Fruit fly (Drosophila melanogaster) whole organism, embryonic: ENCODE results near the gene CG6443.

Experiments used
- C15 ChIP-seq: fragments of 200-800 bp; sonication (Bioruptor generic); IDR thresholded peaks from 3 replicates; pipeline ENCODE4 v1.3.6; 2022; ENCODE audit warnings: missing biosample characterization, missing genetic modification characterization
- CG1024 ChIP-seq: fragments of 200-800 bp; sonication (Bioruptor generic); IDR thresholded peaks from 2 replicates; pipeline ENCODE4 v1.3.6; 2022; ENCODE audit warnings: missing biosample characterization, missing genetic modification characterization
- CG10543 ChIP-seq: fragments of 200-800 bp; sonication (Bioruptor generic); optimal IDR thresholded peaks from 3 replicates; lab custom pipeline; 2017; ENCODE audit warnings: missing biosample characterization, mild to moderate bottlenecking, missing genetic modification characterization, moderate library complexity
- CG11695 ChIP-seq: fragments of 200-800 bp; sonication (Bioruptor generic); IDR thresholded peaks from 3 replicates; pipeline ENCODE4 v1.3.6; 2022; ENCODE audit warnings: missing biosample characterization, missing genetic modification characterization
- CG13123 ChIP-seq: fragments of 200-800 bp; sonication (Bioruptor generic); optimal IDR thresholded peaks from 2 replicates; lab custom pipeline; 2016; ENCODE audit warnings: missing biosample characterization, missing genetic modification characterization
- CG14710 ChIP-seq: fragments of 200-800 bp; sonication (Bioruptor generic); optimal IDR thresholded peaks from 3 replicates; lab custom pipeline; 2019; ENCODE audit warnings: missing biosample characterization, mild to moderate bottlenecking, missing genetic modification characterization, moderate library complexity
- CG17328 ChIP-seq: fragments of 200-800 bp; sonication (Bioruptor generic); IDR thresholded peaks from 2 replicates; pipeline ENCODE4 v1.3.6; 2022; ENCODE audit warnings: missing biosample characterization, missing genetic modification characterization
- CG17385 ChIP-seq: fragments of 200-800 bp; sonication (Bioruptor generic); optimal IDR thresholded peaks from 3 replicates; lab custom pipeline; 2018; ENCODE audit warnings: missing biosample characterization, mild to moderate bottlenecking, missing genetic modification characterization
- CG2116 ChIP-seq: fragments of 200-800 bp; sonication (Bioruptor generic); optimal IDR thresholded peaks from 3 replicates; lab custom pipeline; 2018; ENCODE audit warnings: missing biosample characterization, mild to moderate bottlenecking, missing genetic modification characterization
- CG33213 ChIP-seq: fragments of 200-800 bp; sonication (Bioruptor generic); optimal IDR thresholded peaks from 3 replicates; lab custom pipeline; 2016; ENCODE audit warnings: missing biosample characterization, missing genetic modification characterization
- CG3838 ChIP-seq: fragments of 200-800 bp; sonication (Bioruptor generic); optimal IDR thresholded peaks from 3 replicates; lab custom pipeline; 2016; ENCODE audit warnings: missing biosample characterization, missing genetic modification characterization
- CG42726 ChIP-seq: fragments of 200-800 bp; sonication (Bioruptor generic); IDR thresholded peaks from 2 replicates; pipeline ENCODE4 v1.3.6; 2022; ENCODE audit warnings: missing biosample characterization, missing genetic modification characterization; ENCODE audit not compliant: partially characterized antibody
- CG4328 ChIP-seq: fragments of 200-800 bp; sonication (Bioruptor generic); optimal IDR thresholded peaks from 3 replicates; lab custom pipeline; 2017; ENCODE audit warnings: missing biosample characterization, missing genetic modification reagents, missing genetic modification characterization
- CG6683 ChIP-seq: fragments of 200-800 bp; sonication (Bioruptor generic); optimal IDR thresholded peaks from 2 replicates; lab custom pipeline; 2017; ENCODE audit warnings: missing biosample characterization, mild to moderate bottlenecking, missing genetic modification characterization, missing genetic modification reagents
- CG7928 ChIP-seq: fragments of 200-800 bp; sonication (Bioruptor generic); optimal IDR thresholded peaks from 2 replicates; lab custom pipeline; 2017; ENCODE audit warnings: missing biosample characterization, mild to moderate bottlenecking, missing genetic modification characterization
- CG8290 ChIP-seq, 3 experiments: fragments of 200-800 bp; sonication (Bioruptor generic); optimal IDR thresholded peaks; 2 replicates each; lab custom pipeline; 2016 to 2019; ENCODE audit warnings: missing biosample characterization in 3 of 3, missing genetic modification characterization in 3 of 3, mild to moderate bottlenecking in 2 of 3, moderate library complexity in 1 of 3
- CG8944 ChIP-seq: fragments of 200-800 bp; sonication (Bioruptor generic); optimal IDR thresholded peaks from 3 replicates; lab custom pipeline; 2016; ENCODE audit warnings: missing biosample characterization, missing genetic modification characterization
- CG9609 ChIP-seq: fragments of 200-800 bp; sonication (Bioruptor generic); optimal IDR thresholded peaks from 3 replicates; lab custom pipeline; 2016; ENCODE audit warnings: missing biosample characterization, missing genetic modification characterization
- D19A ChIP-seq: fragments of 200-800 bp; optimal IDR thresholded peaks from 3 replicates; lab custom pipeline; 2019; ENCODE audit warnings: missing biosample characterization, mild to moderate bottlenecking, missing genetic modification characterization, moderate library complexity
- HLH3B ChIP-seq: fragments of 200-800 bp; sonication (Bioruptor generic); IDR thresholded peaks from 2 replicates; pipeline ENCODE4 v1.3.6; 2022; ENCODE audit warnings: missing biosample characterization, missing genetic modification characterization
- Hmr ChIP-seq: fragments of 200-800 bp; sonication (Bioruptor generic); optimal IDR thresholded peaks from 3 replicates; lab custom pipeline; 2017; ENCODE audit warnings: mild to moderate bottlenecking, missing biosample characterization, missing genetic modification reagents, missing genetic modification characterization
- Hsf ChIP-seq: fragments of 200-800 bp; sonication (Bioruptor generic); optimal IDR thresholded peaks from 3 replicates; lab custom pipeline; 2016; ENCODE audit warnings: missing biosample characterization, missing genetic modification characterization
- NC2β ChIP-seq: fragments of 200-800 bp; sonication (Bioruptor generic); optimal IDR thresholded peaks from 2 replicates; lab custom pipeline; 2016; ENCODE audit warnings: missing biosample characterization, missing genetic modification characterization
- Scr ChIP-seq: fragments of 200-800 bp; sonication (Bioruptor generic); IDR thresholded peaks from 2 replicates; pipeline ENCODE4 v1.3.6; 2022; ENCODE audit warnings: missing biosample characterization, missing genetic modification characterization; ENCODE audit not compliant: partially characterized antibody
- Usf ChIP-seq: fragments of 200-800 bp; sonication (Bioruptor generic); optimal IDR thresholded peaks from 2 replicates; lab custom pipeline; 2017; ENCODE audit warnings: missing genotype, missing biosample characterization, missing genetic modification characterization
- abd-A ChIP-seq: fragments of 200-800 bp; sonication (Bioruptor generic); optimal IDR thresholded peaks from 3 replicates; lab custom pipeline; 2019; ENCODE audit warnings: missing biosample characterization, mild to moderate bottlenecking, missing genetic modification characterization, moderate library complexity
- ash1 ChIP-seq: fragments of 200-800 bp; sonication (Bioruptor generic); optimal IDR thresholded peaks from 2 replicates; lab custom pipeline; 2018; ENCODE audit warnings: missing biosample characterization, mild to moderate bottlenecking, missing genetic modification characterization
- bcd ChIP-seq: fragments of 200-800 bp; sonication (Bioruptor generic); optimal IDR thresholded peaks from 2 replicates; lab custom pipeline; 2017; ENCODE audit warnings: missing biosample characterization, mild to moderate bottlenecking, missing genetic modification characterization
- chm ChIP-seq: fragments of 200-800 bp; sonication (Bioruptor generic); IDR thresholded peaks from 2 replicates; pipeline ENCODE4 v1.3.6; 2022; ENCODE audit warnings: missing biosample characterization, missing genetic modification characterization
- crc ChIP-seq: fragments of 200-800 bp; sonication (Bioruptor generic); optimal IDR thresholded peaks from 2 replicates; lab custom pipeline; 2016; ENCODE audit warnings: missing biosample characterization, missing genetic modification characterization
- dati ChIP-seq: fragments of 200-800 bp; sonication (Bioruptor generic); IDR thresholded peaks from 2 replicates; pipeline ENCODE4 v1.3.6; 2022; ENCODE audit warnings: missing biosample characterization, missing genetic modification characterization
- en ChIP-seq: fragments of 200-800 bp; sonication (Bioruptor generic); optimal IDR thresholded peaks from 2 replicates; lab custom pipeline; 2016; ENCODE audit warnings: missing biosample characterization, missing genetic modification characterization
- esg ChIP-seq: fragments of 200-800 bp; sonication (Bioruptor generic); conservative IDR thresholded peaks from 2 replicates; pipeline ENCODE4 v1.3.6; 2022; ENCODE audit warnings: missing biosample characterization, missing genetic modification characterization
- ewg ChIP-seq: fragments of 200-800 bp; sonication (Bioruptor generic); optimal IDR thresholded peaks from 3 replicates; lab custom pipeline; 2017; ENCODE audit warnings: mild to moderate bottlenecking, missing biosample characterization, missing genetic modification reagents, missing genetic modification characterization
- eyg ChIP-seq: fragments of 200-800 bp; sonication (Bioruptor generic); optimal IDR thresholded peaks from 3 replicates; lab custom pipeline; 2016; ENCODE audit warnings: missing biosample characterization, missing genetic modification characterization
- ftz-f1 ChIP-seq: fragments of 200-800 bp; sonication (Bioruptor generic); optimal IDR thresholded peaks from 2 replicates; lab custom pipeline; 2016; ENCODE audit warnings: missing biosample characterization, missing genetic modification characterization
- odd ChIP-seq: fragments of 200-800 bp; sonication (Bioruptor generic); optimal IDR thresholded peaks from 2 replicates; lab custom pipeline; 2017; ENCODE audit warnings: missing biosample characterization, mild to moderate bottlenecking, missing genetic modification characterization
- phol ChIP-seq: fragments of 200-800 bp; sonication (Bioruptor generic); optimal IDR thresholded peaks from 3 replicates; lab custom pipeline; 2018; ENCODE audit warnings: missing biosample characterization, mild to moderate bottlenecking, missing genetic modification characterization, moderate library complexity
- so ChIP-seq: fragments of 200-800 bp; sonication (Bioruptor generic); IDR thresholded peaks from 3 replicates; pipeline ENCODE4 v1.3.6; 2022; ENCODE audit warnings: missing biosample characterization, missing genetic modification characterization
- sug ChIP-seq: fragments of 200-800 bp; optimal IDR thresholded peaks from 2 replicates; lab custom pipeline; 2019; ENCODE audit warnings: missing biosample characterization, mild to moderate bottlenecking, missing genetic modification characterization, moderate library complexity
- tll ChIP-seq, 2 experiments: fragments of 200-800 bp in 1 of 2; fragments of >200 bp in 1 of 2; sonication (Bioruptor generic) in 1 of 2; optimal IDR thresholded peaks; 2 replicates each; lab custom pipeline; 2017 to 2019; ENCODE audit warnings: missing biosample characterization in 2 of 2, missing genetic modification characterization in 2 of 2, mild to moderate bottlenecking in 1 of 2, moderate library complexity in 1 of 2
- tup ChIP-seq: fragments of 200-800 bp; sonication (Bioruptor generic); optimal IDR thresholded peaks from 2 replicates; lab custom pipeline; 2016; ENCODE audit warnings: missing biosample characterization, mild to moderate bottlenecking, missing genetic modification characterization, moderate library complexity

Gene CG6443

DNA sequence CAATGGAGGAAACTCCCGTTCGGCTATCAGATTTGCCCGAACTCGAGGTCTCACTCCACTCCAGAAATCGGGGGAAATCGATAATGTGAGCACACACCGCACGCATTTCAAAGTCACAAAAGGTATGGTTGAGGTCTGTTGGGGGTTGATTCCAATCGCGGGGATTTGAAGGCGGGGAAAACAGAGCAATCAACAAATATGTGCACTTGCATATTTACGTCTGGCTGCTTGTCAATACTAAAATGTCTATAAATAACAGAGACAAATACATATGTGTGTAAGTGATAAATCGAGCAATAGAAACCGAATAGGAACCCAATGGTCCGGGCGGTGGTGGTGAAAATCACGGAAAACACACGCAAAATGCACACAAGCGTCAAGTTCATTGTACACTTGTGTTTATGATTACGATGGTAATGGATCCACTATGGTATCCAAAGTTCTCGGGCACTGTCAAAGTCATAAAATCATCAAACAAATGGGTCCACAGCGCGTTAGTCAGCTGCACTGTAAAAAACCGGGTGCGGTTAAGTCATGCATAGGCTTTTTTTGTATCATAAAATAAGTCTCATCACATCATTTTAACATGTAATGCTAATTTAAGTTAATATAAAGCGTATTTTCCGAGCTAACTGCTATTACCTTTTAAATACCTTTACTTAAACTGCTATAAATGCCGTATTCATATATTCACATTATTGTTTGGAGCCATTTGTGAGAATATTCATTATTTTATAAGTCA is 23.3 kb downstream of the CG6443 start (continued):
- peak; percentile 80; the same call in 2 of the 3 replicates for TF ChIP-seq CG11695 (GFP tag; lab: Robert Waterston, UW)
- peak; percentile 75 for TF ChIP-seq phol (tag; lab: Kevin White, UChicago)
- TF ChIP-seq CG13123 (GFP tag; lab: Kevin White, UChicago): peak; percentile 94
- peak in 1 of 2 experiments; percentile 50 for TF ChIP-seq tll (GFP tag; optimal IDR thresholded peaks at IDR 0.05; lab: Kevin White, UChicago)
- TF ChIP-seq bcd (GFP tag; lab: Kevin White, UChicago): peak; percentile 88
- peak; percentile 75 for TF ChIP-seq CG10543 (GFP tag; lab: Kevin White, UChicago)
- peak; percentile 82 for TF ChIP-seq Hmr (GFP tag; lab: Kevin White, UChicago)
- peak; percentile 78 for TF ChIP-seq Usf (GFP tag; lab: Kevin White, UChicago)
- peak; percentile 43 for TF ChIP-seq CG17385
- peak; percentile 86 for TF ChIP-seq tup
- peak; percentile 84 for TF ChIP-seq dati
- peak; percentile 88 for TF ChIP-seq so (GFP tag; lab: Robert Waterston, UW)
- peak; percentile 95 for TF ChIP-seq NC2β (GFP tag; lab: Kevin White, UChicago)
- TF ChIP-seq D19A (tag; lab: Kevin White, UChicago): peak; percentile 75
- TF ChIP-seq CG17328: peak; percentile 85
- peak; percentile 41 for TF ChIP-seq CG7928 (GFP tag; lab: Kevin White, UChicago)
- peak; percentile 62 for TF ChIP-seq abd-A (tag; lab: Kevin White, UChicago)
- TF ChIP-seq CG9609 (GFP tag; lab: Kevin White, UChicago): peak; percentile 80
- TF ChIP-seq CG8290 (GFP tag; optimal IDR thresholded peaks at IDR 0.05; lab: Kevin White, UChicago): peak; percentile 91
- peak; percentile 95 to 96 for TF ChIP-seq CG8290 (tag; optimal IDR thresholded peaks at IDR 0.05; lab: Kevin White, UChicago)
- peak; percentile 78 for TF ChIP-seq eyg (GFP tag; lab: Kevin White, UChicago)
- peak; percentile 89 for TF ChIP-seq CG1024 (GFP tag; lab: Robert Waterston, UW)
- peak; percentile 80 for TF ChIP-seq sug
- TF ChIP-seq CG33213 (GFP tag; lab: Kevin White, UChicago): peak; percentile 94
- TF ChIP-seq ftz-f1 (GFP tag; lab: Kevin White, UChicago): no peak
- TF ChIP-seq crc (GFP tag; lab: Kevin White, UChicago): peak; percentile 54
- TF ChIP-seq odd (GFP tag; lab: Kevin White, UChicago): peak; percentile 90
- TF ChIP-seq CG42726 (GFP tag; lab: Robert Waterston, UW): no peak
- TF ChIP-seq ash1 (GFP tag; lab: Kevin White, UChicago): no peak
- TF ChIP-seq CG3838: peak; percentile 85
- no peak for TF ChIP-seq C15 (GFP tag; lab: Robert Waterston, UW)
- peak; percentile 94 for TF ChIP-seq CG8944 (GFP tag; lab: Kevin White, UChicago)
- TF ChIP-seq en (GFP tag; lab: Kevin White, UChicago): peak; percentile 87
- peak; percentile 84 for TF ChIP-seq ewg (GFP tag; lab: Kevin White, UChicago)
- peak; percentile 83 for TF ChIP-seq CG4328 (GFP tag; lab: Kevin White, UChicago)
- peak; percentile 92; the same call in 1 of the 2 replicates for TF ChIP-seq chm (GFP tag; lab: Robert Waterston, UW)
- TF ChIP-seq CG6683 (GFP tag; lab: Kevin White, UChicago): peak; percentile 77
- TF ChIP-seq Hsf (GFP tag; lab: Kevin White, UChicago): peak; percentile 78
- no peak for TF ChIP-seq Scr
- peak; percentile 81 for TF ChIP-seq HLH3B
- no peak for TF ChIP-seq esg (GFP tag; lab: Robert Waterston, UW)
- TF ChIP-seq CG14710: peak; percentile 95
- peak; percentile 78 for TF ChIP-seq CG2116 (GFP tag; lab: Kevin White, UChicago)
